Fruit fly (Drosophila melanogaster): Measurements from ENCODE around the gene CG13671.

DNA sequence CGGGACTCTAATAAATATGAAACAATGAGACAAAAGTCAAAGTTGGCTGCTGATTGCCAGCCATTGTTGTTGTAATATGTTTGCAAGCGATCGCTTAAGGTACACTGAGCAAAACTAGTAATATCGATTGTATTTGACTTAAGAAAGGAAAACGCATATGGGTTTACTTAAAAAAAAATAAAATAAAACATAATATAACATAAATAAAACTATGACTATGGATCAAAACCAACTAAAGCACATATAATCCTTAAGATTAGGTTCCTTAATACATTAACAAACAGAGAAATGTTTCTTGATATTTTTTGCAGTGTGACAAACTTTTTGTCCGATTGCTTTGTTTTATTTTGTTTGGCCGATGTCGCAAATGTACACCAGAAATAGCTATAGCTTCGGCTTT lies 33.7 kb downstream of the CG13671 start:
- TF ChIP-seq pan (optimal IDR thresholded peaks at IDR 0.05) (no peak), dsf (GFP tag; optimal IDR thresholded peaks at IDR 0.05; ENCODE audit: borderline replicate concordance) (no peak), lola (GFP tag; optimal IDR thresholded peaks at IDR 0.05) (no peak), Hr78 (GFP tag; optimal IDR thresholded peaks at IDR 0.05) (no peak), foxo (GFP tag; optimal IDR thresholded peaks at IDR 0.05) (no peak)

All from whole organism, wandering third instar larva.